Fruit fly (Drosophila melanogaster) whole organism: ENCODE measurements around the gene Ir94d.

Source experiments
- CG8478 ChIP-seq: fragments of >200 bp; optimal IDR thresholded peaks from 2 replicates; lab custom pipeline; 2018; ENCODE audit warnings: inconsistent platforms
- Dll ChIP-seq: fragments of >200 bp; optimal IDR thresholded peaks from 2 replicates; lab custom pipeline; 2017
- EcR ChIP-seq, 2 experiments: fragments of >200 bp; optimal IDR thresholded peaks; 2 replicates each; lab custom pipeline; 2017; ENCODE audit warnings: missing biosample characterization in 2 of 2, missing genetic modification characterization in 2 of 2, missing genetic modification reagents in 2 of 2
- pan ChIP-seq: fragments of >200 bp; optimal IDR thresholded peaks from 2 replicates; lab custom pipeline; 2017
- usp ChIP-seq: fragments of >200 bp; optimal IDR thresholded peaks from 2 replicates; lab custom pipeline; 2017; ENCODE audit warnings: missing biosample characterization, missing genetic modification characterization, mixed read lengths

dm6 chr3R:23405209-23405608, 2.6 kb downstream of the Ir94d start, which contains the start of gene Ir94e:
- TF ChIP-seq pan (lab: Kevin White, UChicago) (no peak), usp (no peak), CG8478 (no peak), Dll (no peak), EcR (GFP tag; optimal IDR thresholded peaks at IDR 0.05; lab: Kevin White, UChicago) (no peak)
